Worm (Caenorhabditis elegans) whole organism, L1 larva: ENCODE results near the gene bub-3.

Experiments
- F16B12.6 ChIP-seq: fragments of 150-350 bp; optimal IDR thresholded peaks from 2 replicates; lab custom pipeline; 2014; ENCODE audit warnings: missing biosample characterization, missing genetic modification characterization
- blmp-1 ChIP-seq: fragments of 150-350 bp; optimal IDR thresholded peaks from 2 replicates; lab custom pipeline; 2014; ENCODE audit warnings: missing biosample characterization, missing genetic modification characterization
- ceh-8 ChIP-seq: fragments of 200-800 bp; sonication (Bioruptor generic); optimal IDR thresholded peaks from 2 replicates; lab custom pipeline; 2018; ENCODE audit warnings: mild to moderate bottlenecking, missing genetic modification characterization, moderate library complexity, missing compliant biosample characterization
- ceh-90 ChIP-seq: sonication (generic microtip); optimal IDR thresholded peaks from 2 replicates; lab custom pipeline; 2016; ENCODE audit warnings: missing genetic modification characterization, missing compliant biosample characterization
- ces-1 ChIP-seq: fragments of 150-350 bp; optimal IDR thresholded peaks from 2 replicates; lab custom pipeline; 2014; ENCODE audit warnings: missing biosample characterization, missing genetic modification reagents, missing genetic modification characterization
- dpl-1 ChIP-seq, 3 experiments: fragments of 150-350 bp in 2 of 3; sonication (generic microtip) in 1 of 3; optimal IDR thresholded peaks; 2 replicates each; lab custom pipeline; 2014 to 2017; ENCODE audit warnings: missing biosample characterization in 3 of 3, missing genetic modification characterization in 3 of 3, missing genetic modification reagents in 3 of 3
- dsc-1 ChIP-seq: sonication (generic microtip); optimal IDR thresholded peaks from 2 replicates; lab custom pipeline; 2016; ENCODE audit warnings: mild to moderate bottlenecking, missing genetic modification characterization, missing compliant biosample characterization
- efl-1 ChIP-seq, 4 experiments: fragments of 150-350 bp; optimal IDR thresholded peaks in 3 of 4; peaks in 1 of 4; 1 replicate in 1 of 4; 2 replicates in 3 of 4; lab custom pipeline; 2014; ENCODE audit warnings: missing biosample characterization in 2 of 4, missing genetic modification characterization in 2 of 4, missing genetic modification reagents in 2 of 4
- efl-3 ChIP-seq: fragments of 200-800 bp; sonication (Bioruptor generic); optimal IDR thresholded peaks from 2 replicates; lab custom pipeline; 2018; ENCODE audit warnings: mild to moderate bottlenecking, missing genetic modification characterization, missing compliant biosample characterization
- elt-2 ChIP-seq: sonication (generic microtip); optimal IDR thresholded peaks from 2 replicates; lab custom pipeline; 2016; ENCODE audit warnings: missing genetic modification characterization, mild to moderate bottlenecking, inconsistent platforms, missing compliant biosample characterization, missing genetic modification reagents
- elt-3 ChIP-seq, 6 experiments: fragments of 150-350 bp in 1 of 6; sonication (generic microtip); optimal IDR thresholded peaks; 2 replicates each; lab custom pipeline; 2017 to 2018; ENCODE audit warnings: missing biosample characterization in 6 of 6, missing genetic modification characterization in 6 of 6, inconsistent platforms in 1 of 6
- fkh-4 ChIP-seq: sonication (generic microtip); optimal IDR thresholded peaks from 2 replicates; lab custom pipeline; 2016; ENCODE audit warnings: missing compliant biosample characterization, missing genetic modification characterization, borderline replicate concordance
- fos-1 ChIP-seq: fragments of 150-350 bp; optimal IDR thresholded peaks from 2 replicates; lab custom pipeline; 2014; ENCODE audit warnings: missing biosample characterization, missing genetic modification characterization
- jun-1 ChIP-seq: fragments of 150-350 bp; optimal IDR thresholded peaks from 2 replicates; lab custom pipeline; 2014; ENCODE audit warnings: missing biosample characterization, missing genetic modification reagents, missing genetic modification characterization
- lin-14 ChIP-seq: fragments of 200-800 bp; sonication (Bioruptor generic); optimal IDR thresholded peaks from 2 replicates; lab custom pipeline; 2018; ENCODE audit warnings: mild to moderate bottlenecking, missing genetic modification characterization, moderate library complexity, missing compliant biosample characterization
- lin-35 ChIP-seq, 2 experiments: fragments of 150-350 bp; optimal IDR thresholded peaks; 2 replicates each; lab custom pipeline; 2014; ENCODE audit warnings: missing biosample characterization in 2 of 2, missing genetic modification characterization in 2 of 2, missing genetic modification reagents in 2 of 2
- lir-3 ChIP-seq: sonication (generic microtip); optimal IDR thresholded peaks from 2 replicates; lab custom pipeline; 2016; ENCODE audit warnings: mild to moderate bottlenecking, missing genetic modification characterization, moderate library complexity, missing compliant biosample characterization; ENCODE audit not compliant: poor library complexity
- lsy-2 ChIP-seq, 2 experiments: fragments of 150-350 bp; optimal IDR thresholded peaks; 2 replicates each; lab custom pipeline; 2014; ENCODE audit warnings: missing biosample characterization in 2 of 2, missing genetic modification characterization in 2 of 2
- mep-1 ChIP-seq: fragments of 150-350 bp; optimal IDR thresholded peaks from 2 replicates; lab custom pipeline; 2014; ENCODE audit warnings: missing biosample characterization, missing genetic modification characterization
- nhr-20 ChIP-seq: sonication (generic microtip); optimal IDR thresholded peaks from 2 replicates; lab custom pipeline; 2016; ENCODE audit warnings: mild to moderate bottlenecking, missing genetic modification characterization, missing compliant biosample characterization
- nhr-71 ChIP-seq: sonication (generic microtip); optimal IDR thresholded peaks from 2 replicates; lab custom pipeline; 2016; ENCODE audit warnings: mild to moderate bottlenecking, missing genetic modification characterization, moderate library complexity, missing compliant biosample characterization
- nhr-76 ChIP-seq: sonication (generic microtip); optimal IDR thresholded peaks from 2 replicates; lab custom pipeline; 2017; ENCODE audit warnings: missing biosample characterization, missing genetic modification characterization
- nhr-85 ChIP-seq: sonication (generic microtip); peaks from one replicate; lab custom pipeline; 2016; ENCODE audit warnings: missing genetic modification characterization, inconsistent platforms, missing compliant biosample characterization
- nhr-90 ChIP-seq: sonication (generic microtip); optimal IDR thresholded peaks from 2 replicates; lab custom pipeline; 2016; ENCODE audit warnings: mild to moderate bottlenecking, missing genetic modification characterization, missing compliant biosample characterization; ENCODE audit not compliant: poor library complexity
- skn-1 ChIP-seq: fragments of 150-350 bp; optimal IDR thresholded peaks from 2 replicates; lab custom pipeline; 2014; ENCODE audit warnings: missing biosample characterization, missing genetic modification characterization
- snpc-4 ChIP-seq: fragments of 150-350 bp; optimal IDR thresholded peaks from 2 replicates; lab custom pipeline; 2014; ENCODE audit warnings: missing biosample characterization, missing genetic modification characterization
- sox-4 ChIP-seq: sonication (generic microtip); optimal IDR thresholded peaks from 2 replicates; lab custom pipeline; 2016; ENCODE audit warnings: missing genetic modification characterization, missing compliant biosample characterization
- sup-37 ChIP-seq: fragments of 200-800 bp; sonication (Bioruptor generic); optimal IDR thresholded peaks from 2 replicates; lab custom pipeline; 2018; ENCODE audit warnings: mild to moderate bottlenecking, missing genetic modification characterization, missing compliant biosample characterization
- swsn-7 ChIP-seq: sonication (generic microtip); optimal IDR thresholded peaks from 2 replicates; lab custom pipeline; 2016; ENCODE audit warnings: missing genetic modification characterization, missing compliant biosample characterization
- unc-130 ChIP-seq: fragments of 150-350 bp; optimal IDR thresholded peaks from 2 replicates; lab custom pipeline; 2017; ENCODE audit warnings: missing biosample characterization, missing genetic modification characterization, inconsistent platforms
- unc-30 ChIP-seq: sonication (generic microtip); optimal IDR thresholded peaks from 2 replicates; lab custom pipeline; 2017; ENCODE audit warnings: missing biosample characterization, missing genetic modification characterization
- zag-1 ChIP-seq: fragments of 150-350 bp; optimal IDR thresholded peaks from 2 replicates; lab custom pipeline; 2014; ENCODE audit warnings: missing biosample characterization, missing genetic modification characterization
- ztf-4 ChIP-seq: fragments of 150-350 bp; optimal IDR thresholded peaks from 2 replicates; lab custom pipeline; 2014; ENCODE audit warnings: missing biosample characterization, missing genetic modification characterization

Gene bub-3

DNA sequence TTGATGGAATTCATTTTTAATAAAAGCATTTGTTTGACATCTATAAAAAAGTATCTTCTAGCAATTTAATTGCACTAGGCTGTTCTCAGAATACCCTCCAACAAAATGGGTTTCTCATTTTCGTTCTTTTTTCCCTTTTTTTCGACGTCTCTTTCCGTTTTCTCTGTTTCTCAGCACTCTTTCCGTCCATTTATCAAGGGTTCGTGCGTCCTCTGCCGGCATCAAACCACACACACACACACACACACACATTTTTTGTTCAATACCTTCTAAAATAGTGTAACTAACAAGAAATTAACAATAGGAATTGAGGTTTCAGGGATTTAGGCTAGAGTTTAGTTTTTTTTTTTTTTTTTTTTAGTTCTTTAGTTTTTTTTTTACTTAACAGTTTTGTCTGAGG is 30.4 kb downstream of the bub-3 start:
- TF ChIP-seq nhr-85 (peak; percentile 59), lsy-2 (tag; optimal IDR thresholded peaks at IDR 0.05; lab: Kevin White, UChicago) (peak in 1 of 2 experiments; percentile 26), nhr-71 (tag; lab: Kevin White, UChicago) (peak; percentile 60), lin-14 (GFP tag; lab: Kevin White, UChicago) (peak; percentile 75), skn-1 (tag; lab: Kevin White, UChicago) (peak; percentile 6), unc-30 (tag; lab: Kevin White, UChicago) (no peak), blmp-1 (tag; lab: Kevin White, UChicago) (peak; percentile 74), efl-1 (optimal IDR thresholded peaks at IDR 0.05; lab: Kevin White, UChicago) (no peak), efl-1 (GFP tag; optimal IDR thresholded peaks at IDR 0.05 in 1 of 2; lab: Kevin White, UChicago) (peak in 1 of 2 experiments; percentile 82), efl-3 (GFP tag; lab: Kevin White, UChicago) (no peak)
- TF ChIP-seq, all 84 proteins: peak for 7

DNA sequence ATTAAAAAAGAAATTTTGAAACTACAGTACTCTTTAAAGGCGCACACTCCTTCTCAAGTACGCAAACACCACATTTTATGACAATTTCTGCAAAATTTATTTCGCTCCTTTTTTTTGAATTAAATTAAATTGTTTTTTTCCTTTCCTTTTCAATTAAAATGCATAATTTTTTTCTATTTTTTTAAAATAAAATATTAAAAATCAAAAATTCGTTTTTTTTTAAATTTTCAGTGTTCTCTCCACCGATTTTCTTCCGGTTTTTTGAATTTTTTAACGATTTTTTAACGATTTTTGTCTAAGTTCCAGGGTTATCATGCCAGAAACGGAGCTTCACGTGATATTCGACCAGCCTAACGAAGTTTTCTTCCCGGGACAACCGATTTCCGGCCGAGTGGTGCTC is 32.2 kb downstream of the bub-3 start, which contains the start of gene arrd-13:
arrd-13 (plus strand) TSS at position 301 of the 400 bp plus-strand sequence.
- TF ChIP-seq ceh-8 (GFP tag; lab: Kevin White, UChicago) (no peak), fos-1 (no peak), ces-1 (no peak), swsn-7 (no peak), ceh-90 (tag; lab: Kevin White, UChicago) (no peak), skn-1 (tag; lab: Kevin White, UChicago) (no peak), elt-3 (tag; optimal IDR thresholded peaks at IDR 0.05; lab: Kevin White, UChicago) (no peak), jun-1 (no peak), fkh-4 (tag; lab: Kevin White, UChicago) (no peak), nhr-20 (tag; lab: Kevin White, UChicago) (no peak), unc-130 (tag; lab: Kevin White, UChicago) (no peak), ztf-4 (tag; lab: Kevin White, UChicago) (no peak), zag-1 (tag; lab: Kevin White, UChicago) (no peak), sox-4 (tag; lab: Kevin White, UChicago) (no peak), dpl-1 (GFP tag; optimal IDR thresholded peaks at IDR 0.05; lab: Kevin White, UChicago) (no peak), mep-1 (tag; lab: Kevin White, UChicago) (no peak)
- TF ChIP-seq, all 84 proteins: peak for 0

DNA sequence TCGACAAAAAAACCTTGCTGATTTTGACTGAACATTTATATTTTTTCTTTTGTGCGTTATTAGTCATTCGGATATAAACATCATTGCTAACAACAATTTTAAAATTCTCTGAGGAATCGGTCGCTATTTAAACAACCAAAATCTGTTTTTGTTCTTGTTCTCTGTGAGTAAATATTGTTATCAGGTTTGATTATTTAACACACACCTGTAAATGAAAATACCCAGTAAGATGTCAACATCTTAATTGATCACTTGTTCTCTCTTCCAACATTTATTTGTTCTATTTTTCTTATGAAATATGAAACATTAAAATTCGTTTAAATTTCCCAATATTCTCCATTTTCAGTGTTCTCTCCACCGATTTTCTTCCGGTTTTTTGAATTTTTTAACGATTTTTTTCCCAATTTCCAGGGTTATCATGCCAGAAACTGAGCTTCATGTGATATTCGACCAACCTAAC is 37.2 kb downstream of the bub-3 start, which contains the start of gene arrd-11:
arrd-11 (plus strand) TSS at position 410 of the 460 bp plus-strand sequence.
- TF ChIP-seq sup-37 (GFP tag; lab: Kevin White, UChicago) = no peak
- no peak for TF ChIP-seq lir-3 (tag; lab: Kevin White, UChicago)

DNA sequence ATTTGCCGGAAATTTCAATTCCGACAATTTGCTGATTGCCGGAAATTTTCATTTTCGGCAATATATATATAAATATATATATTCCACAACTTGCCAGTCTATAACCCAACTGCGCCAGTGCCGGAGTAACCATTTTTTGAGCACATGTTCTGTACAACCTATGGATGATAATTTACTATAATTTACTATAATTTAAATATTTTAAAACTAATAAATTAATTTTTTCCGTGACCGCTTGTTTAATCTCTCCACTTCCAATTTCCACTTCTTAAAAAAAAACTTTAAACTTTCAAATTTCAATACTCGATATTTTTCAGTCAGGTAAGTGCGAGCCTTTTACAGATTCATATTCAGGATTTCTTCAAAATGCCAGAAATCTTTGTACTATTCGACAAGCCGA is 40.1 kb downstream of the bub-3 start, which contains the start of gene arrd-12:
arrd-12 (plus strand) TSS at position 301 of the 400 bp plus-strand sequence.
- TF ChIP-seq lir-3 (tag; lab: Kevin White, UChicago) (no peak), F16B12.6 (tag; lab: Kevin White, UChicago) (no peak), ceh-90 (tag; lab: Kevin White, UChicago) (no peak), nhr-76 (tag; lab: Kevin White, UChicago) (no peak), sup-37 (GFP tag; lab: Kevin White, UChicago) (no peak), elt-3 (tag; optimal IDR thresholded peaks at IDR 0.05; lab: Kevin White, UChicago) (no peak), unc-30 (tag; lab: Kevin White, UChicago) (no peak), snpc-4 (tag; lab: Kevin White, UChicago) (no peak), dsc-1 (tag; lab: Kevin White, UChicago) (no peak), nhr-90 (tag; lab: Kevin White, UChicago) (no peak)
- TF ChIP-seq, all 84 proteins: peak for 0

DNA sequence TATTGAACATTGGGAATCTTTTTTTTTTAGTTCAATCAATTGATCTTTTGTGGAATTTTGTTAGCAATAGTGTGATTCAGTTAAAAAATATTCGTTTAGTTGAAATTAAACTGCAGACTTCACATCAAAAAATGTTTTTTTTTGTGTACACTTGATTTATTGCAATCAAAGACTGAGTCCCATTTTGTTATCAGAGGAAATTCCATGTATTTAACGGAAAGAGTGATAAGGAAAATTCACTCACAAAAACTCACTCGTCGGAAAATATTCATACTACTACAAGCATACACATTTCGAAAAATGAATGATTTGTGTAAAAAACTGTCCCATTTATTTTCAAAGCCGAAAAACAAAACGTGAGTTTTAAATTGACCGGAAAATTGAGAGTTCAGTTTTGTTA is 45.5 kb downstream of the bub-3 start, which contains the start of gene C01B9.1:
C01B9.1 (plus strand) TSS at position 241 of the 400 bp plus-strand sequence.
- TF ChIP-seq mep-1 (tag; lab: Kevin White, UChicago) (no peak), lin-35 (GFP tag; optimal IDR thresholded peaks at IDR 0.05; lab: Kevin White, UChicago) (peak in 1 of 2 experiments; percentile 8), elt-2 (tag; lab: Kevin White, UChicago) (peak; percentile 52)
